Worm (Caenorhabditis elegans) whole organism, late embryonic: ENCODE results near the gene vhp-1.

ENCODE experiments used
- F13H6.1 ChIP-seq: sonication (generic microtip); optimal IDR thresholded peaks from 2 replicates; lab custom pipeline; 2016; ENCODE audit warnings: missing genetic modification characterization, missing compliant biosample characterization
- ahr-1 ChIP-seq: sonication (generic microtip); optimal IDR thresholded peaks from 2 replicates; lab custom pipeline; 2016; ENCODE audit warnings: missing genetic modification characterization, missing compliant biosample characterization
- ceh-2 ChIP-seq: sonication (generic microtip); optimal IDR thresholded peaks from 2 replicates; lab custom pipeline; 2016; ENCODE audit warnings: missing genotype, missing genetic modification characterization, missing compliant biosample characterization
- elt-2 ChIP-seq: sonication (generic microtip); optimal IDR thresholded peaks from 2 replicates; lab custom pipeline; 2016; ENCODE audit warnings: missing genetic modification reagents, missing genetic modification characterization, missing compliant biosample characterization
- nfya-1 ChIP-seq: sonication (generic microtip); optimal IDR thresholded peaks from 2 replicates; lab custom pipeline; 2017; ENCODE audit warnings: missing genetic modification characterization, mild to moderate bottlenecking, missing compliant biosample characterization, antibody characterized with exemption, moderate library complexity
- rnt-1 ChIP-seq: sonication (generic microtip); optimal IDR thresholded peaks from 2 replicates; lab custom pipeline; 2016; ENCODE audit warnings: missing genetic modification characterization, missing compliant biosample characterization
- unc-86 ChIP-seq: sonication (generic microtip); optimal IDR thresholded peaks from 2 replicates; lab custom pipeline; 2016; ENCODE audit warnings: missing genetic modification characterization, missing compliant biosample characterization

- TF ChIP-seq rnt-1: peak; percentile 43
- peak; percentile 43 for TF ChIP-seq unc-86 (tag; lab: Kevin White, UChicago)
- TF ChIP-seq ceh-2: no peak
- peak; percentile 91 for TF ChIP-seq elt-2
- no peak for TF ChIP-seq F13H6.1
- no peak for TF ChIP-seq ahr-1 (tag; lab: Kevin White, UChicago)
- peak; percentile 70 for TF ChIP-seq nfya-1
Observed at ce11 chrII:5389831-5390323, 66.8 kb downstream of the vhp-1 start, which contains the start of gene ndx-6.
